Fruit fly (Drosophila melanogaster): ENCODE measurements around the gene Osi16.

Gene Osi16

DNA sequence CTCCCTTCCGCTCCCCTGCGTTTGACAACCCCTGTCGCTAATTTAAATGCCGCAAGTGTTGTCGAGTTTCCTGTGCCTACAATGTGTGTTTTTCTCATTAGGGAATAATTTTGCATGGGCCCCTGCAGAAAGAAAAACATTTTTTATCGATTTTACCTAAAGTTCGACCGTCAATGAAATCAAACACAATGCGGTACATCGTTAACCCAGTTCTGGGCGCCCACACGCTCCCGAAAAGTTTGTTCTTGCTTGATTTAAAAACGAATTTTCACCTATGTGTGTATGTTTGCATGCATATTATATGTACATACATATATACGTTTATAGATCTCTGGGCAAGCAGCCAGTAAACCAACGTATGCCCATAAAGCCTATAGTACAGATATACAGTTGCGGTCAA is 47.4 kb downstream of the Osi16 start:
- no peak for TF ChIP-seq noc (tag; optimal IDR thresholded peaks at IDR 0.05)

dm6 chr3R:6352893-6353623 is 48.0 kb downstream of the Osi16 start:
- TF ChIP-seq noc (tag; optimal IDR thresholded peaks at IDR 0.05), result peak; percentile 15

dm6 chr3R:6353624-6354352 is 48.7 kb downstream of the Osi16 start:
- peak; percentile 91 for TF ChIP-seq noc (tag; optimal IDR thresholded peaks at IDR 0.05)

dm6 chr3R:6354408-6354807 is 49.4 kb downstream of the Osi16 start:
- no peak for TF ChIP-seq noc (tag; optimal IDR thresholded peaks at IDR 0.05)

Measured in whole organism, larva.